Fruit fly (Drosophila melanogaster): ENCODE data around the gene CG33710.

The CG33710 gene

dm6 chr3L:19922833-19923745 lies 29.5 kb downstream of the CG33710 start, which contains the start of gene Pfdn6 (continued):
- TF ChIP-seq z (GFP tag; IDR thresholded peaks at IDR 0.05), result no peak
- TF ChIP-seq BtbVII (GFP tag; optimal IDR thresholded peaks at IDR 0.05), result peak; percentile 35
- no peak for TF ChIP-seq CG8478 (optimal IDR thresholded peaks at IDR 0.05)
- no peak for TF ChIP-seq CG15479 (GFP tag; optimal IDR thresholded peaks at IDR 0.05)
- peak; percentile 80 for TF ChIP-seq NfI (GFP tag; optimal IDR thresholded peaks at IDR 0.05)
- peak; percentile 39 for TF ChIP-seq CG2678 (tag; optimal IDR thresholded peaks at IDR 0.05)
- peak; percentile 34; the same call in 1 of the 2 replicates for TF ChIP-seq bbx (GFP tag; IDR thresholded peaks at IDR 0.05; ENCODE audit: partially characterized antibody)
- peak; percentile 91 for TF ChIP-seq ken (GFP tag; IDR thresholded peaks at IDR 0.05)
- TF ChIP-seq Med (GFP tag), result peak; percentile 96
- TF ChIP-seq CG18262 (tag; optimal IDR thresholded peaks at IDR 0.05), result peak; percentile 72
- TF ChIP-seq Rx (GFP tag; IDR thresholded peaks at IDR 0.05), result peak; percentile 70
- peak; percentile 43 for TF ChIP-seq mirr (GFP tag; optimal IDR thresholded peaks at IDR 0.05)
- TF ChIP-seq ara (GFP tag; IDR thresholded peaks at IDR 0.05), result 0 out of 2 replicates have a peak, but pooled peaks have one; percentile 35
- TF ChIP-seq dmrt11E (tag; optimal IDR thresholded peaks at IDR 0.05), result peak; percentile 82
- TF ChIP-seq chm (GFP tag; IDR thresholded peaks at IDR 0.05), result no peak
- TF ChIP-seq Vsx1 (GFP tag; optimal IDR thresholded peaks at IDR 0.05), result no peak
- peak; percentile 79 for TF ChIP-seq Dbx (GFP tag; IDR thresholded peaks at IDR 0.05)
- peak; percentile 71 for TF ChIP-seq tx (GFP tag; optimal IDR thresholded peaks at IDR 0.05)
- peak; percentile 79 for TF ChIP-seq CG4282 (GFP tag; optimal IDR thresholded peaks at IDR 0.05)
- peak; percentile 82 for TF ChIP-seq CG10366 (GFP tag; IDR thresholded peaks at IDR 0.05)
- TF ChIP-seq CG18599 (GFP tag; optimal IDR thresholded peaks at IDR 0.05), result no peak
- TF ChIP-seq pb (GFP tag; optimal IDR thresholded peaks at IDR 0.05), result peak; percentile 57
- TF ChIP-seq CG2712 (tag; optimal IDR thresholded peaks at IDR 0.05), result peak; percentile 77
- TF ChIP-seq CG12744 (GFP tag; optimal IDR thresholded peaks at IDR 0.05), result peak; percentile 49
- TF ChIP-seq CG18011 (GFP tag; optimal IDR thresholded peaks at IDR 0.05), result peak; percentile 35
- no peak for TF ChIP-seq D19A (tag; optimal IDR thresholded peaks at IDR 0.05)
- no peak for TF ChIP-seq scrt (GFP tag; optimal IDR thresholded peaks at IDR 0.05)
- TF ChIP-seq NC2α (GFP tag; optimal IDR thresholded peaks at IDR 0.05), result no peak
- peak; percentile 28 for TF ChIP-seq CG5245 (GFP tag; optimal IDR thresholded peaks at IDR 0.05)
- TF ChIP-seq row (GFP tag; IDR thresholded peaks at IDR 0.05), result peak; percentile 86
- peak; percentile 44 for TF ChIP-seq pnt (GFP tag; optimal IDR thresholded peaks at IDR 0.05)
- peak; percentile 41; the same call in 1 of the 3 replicates for TF ChIP-seq B-H1 (GFP tag; IDR thresholded peaks at IDR 0.05)
- no peak for TF ChIP-seq Ravus (GFP tag; IDR thresholded peaks at IDR 0.05)
- peak; percentile 81 for TF ChIP-seq CG32772 (GFP tag; IDR thresholded peaks at IDR 0.05)
- no peak for TF ChIP-seq pros (GFP tag; optimal IDR thresholded peaks at IDR 0.05)
- peak; percentile 82 for TF ChIP-seq Xrp1 (GFP tag; IDR thresholded peaks at IDR 0.05)
- TF ChIP-seq Bgb (GFP tag; IDR thresholded peaks at IDR 0.05; ENCODE audit: partially characterized antibody), result peak; percentile 73
- no peak; the same call in none of the 2 replicates for TF ChIP-seq CG6272 (GFP tag; IDR thresholded peaks at IDR 0.05)
- peak; percentile 44 for TF ChIP-seq CG3995 (GFP tag; optimal IDR thresholded peaks at IDR 0.05)
- peak; percentile 78 for TF ChIP-seq CG7357 (GFP tag; IDR thresholded peaks at IDR 0.05)
- peak; percentile 90 for TF ChIP-seq Ssrp (tag; optimal IDR thresholded peaks at IDR 0.05)
- no peak for TF ChIP-seq ab (GFP tag; optimal IDR thresholded peaks at IDR 0.05)
- TF ChIP-seq CG2889 (GFP tag; IDR thresholded peaks at IDR 0.05), result peak; percentile 83; the same call in 2 of the 3 replicates
- TF ChIP-seq CG17612 (GFP tag; IDR thresholded peaks at IDR 0.05), result no peak
- TF ChIP-seq stc (GFP tag; IDR thresholded peaks at IDR 0.05), result 0 out of 2 replicates have a peak, but pooled peaks have one; percentile 10
- TF ChIP-seq Aef1 (GFP tag; IDR thresholded peaks at IDR 0.05), result peak; percentile 71
- TF ChIP-seq cad (GFP tag; optimal IDR thresholded peaks at IDR 0.05), result no peak
- TF ChIP-seq slou (GFP tag; optimal IDR thresholded peaks at IDR 0.05), result no peak
- TF ChIP-seq gro (GFP tag; optimal IDR thresholded peaks at IDR 0.05), result peak; percentile 56
- TF ChIP-seq CG17186 (GFP tag; optimal IDR thresholded peaks at IDR 0.05), result peak; percentile 60

Measured in whole organism, embryonic.